Worm (Caenorhabditis elegans): ENCODE measurements around the gene mrpl-50.

mrpl-50 gene

ce11 chrII:8912523-8913017 is 17.1 kb upstream of the mrpl-50 start:
- TF ChIP-seq tra-4 (tag; optimal IDR thresholded peaks at IDR 0.05) (no peak), ceh-13 (GFP tag; optimal IDR thresholded peaks at IDR 0.05) (no peak), hmg-4 (GFP tag; optimal IDR thresholded peaks at IDR 0.05) (no peak), ets-7 (tag; optimal IDR thresholded peaks at IDR 0.05) (no peak), ceh-36 (tag; optimal IDR thresholded peaks at IDR 0.05) (no peak), hnd-1 (tag; optimal IDR thresholded peaks at IDR 0.05) (no peak), hmbx-1 (tag; optimal IDR thresholded peaks at IDR 0.05) (no peak), tbx-11 (GFP tag; IDR thresholded peaks at IDR 0.05) (no peak), flt-1 (GFP tag; IDR thresholded peaks at IDR 0.05) (no peak), B0310.2 (tag; optimal IDR thresholded peaks at IDR 0.05) (no peak), scrt-1 (GFP tag; IDR thresholded peaks at IDR 0.05) (no peak), F13C5.2 (tag; optimal IDR thresholded peaks at IDR 0.05) (no peak), aly-1 (tag; optimal IDR thresholded peaks at IDR 0.05) (no peak), ama-1 (optimal IDR thresholded peaks at IDR 0.05) (no peak), pes-1 (GFP tag; IDR thresholded peaks at IDR 0.05) (no peak)

- TF ChIP-seq sea-1 (GFP tag; conservative IDR thresholded peaks at IDR 0.05) (no peak), tbx-37 (GFP tag; conservative IDR thresholded peaks at IDR 0.05) (no peak), scrt-1 (GFP tag; IDR thresholded peaks at IDR 0.05) (no peak), ceh-36 (tag; optimal IDR thresholded peaks at IDR 0.05) (no peak), flt-1 (GFP tag; IDR thresholded peaks at IDR 0.05) (no peak), ceh-13 (GFP tag; optimal IDR thresholded peaks at IDR 0.05) (no peak), hmbx-1 (tag; optimal IDR thresholded peaks at IDR 0.05) (no peak), aly-1 (tag; optimal IDR thresholded peaks at IDR 0.05) (no peak), tbx-11 (GFP tag; IDR thresholded peaks at IDR 0.05) (no peak), ama-1 (optimal IDR thresholded peaks at IDR 0.05) (no peak), hnd-1 (tag; optimal IDR thresholded peaks at IDR 0.05) (no peak)
Observed at ce11 chrII:8914654-8915053, 15.0 kb upstream of the mrpl-50 start.

ce11 chrII:8916656-8917055 is 13.0 kb upstream of the mrpl-50 start:
- TF ChIP-seq scrt-1 (GFP tag; IDR thresholded peaks at IDR 0.05), result no peak
- no peak for TF ChIP-seq ets-7 (tag; optimal IDR thresholded peaks at IDR 0.05)
- no peak for TF ChIP-seq pes-1 (GFP tag; IDR thresholded peaks at IDR 0.05)
- no peak for TF ChIP-seq B0310.2 (tag; optimal IDR thresholded peaks at IDR 0.05)
- TF ChIP-seq F13C5.2 (tag; optimal IDR thresholded peaks at IDR 0.05), result no peak
- no peak for TF ChIP-seq aly-1 (tag; optimal IDR thresholded peaks at IDR 0.05)
- TF ChIP-seq ceh-13 (GFP tag; optimal IDR thresholded peaks at IDR 0.05), result no peak
- TF ChIP-seq hmg-4 (GFP tag; optimal IDR thresholded peaks at IDR 0.05), result no peak
- TF ChIP-seq sea-1 (GFP tag; conservative IDR thresholded peaks at IDR 0.05), result no peak
- no peak for TF ChIP-seq tbx-11 (GFP tag; IDR thresholded peaks at IDR 0.05)
- no peak for TF ChIP-seq ceh-36 (tag; optimal IDR thresholded peaks at IDR 0.05)

- TF ChIP-seq ceh-36 (tag; optimal IDR thresholded peaks at IDR 0.05) (no peak), F13C5.2 (tag; optimal IDR thresholded peaks at IDR 0.05) (no peak), hmbx-1 (tag; optimal IDR thresholded peaks at IDR 0.05) (no peak)
Observed at ce11 chrII:8917339-8917738, 12.3 kb upstream of the mrpl-50 start.

- TF ChIP-seq pes-1 (GFP tag; IDR thresholded peaks at IDR 0.05) (no peak), flt-1 (GFP tag; IDR thresholded peaks at IDR 0.05) (no peak), tra-4 (tag; optimal IDR thresholded peaks at IDR 0.05) (no peak), hnd-1 (tag; optimal IDR thresholded peaks at IDR 0.05) (no peak), scrt-1 (GFP tag; IDR thresholded peaks at IDR 0.05) (no peak)
Observed at ce11 chrII:8920315-8920714, 9.3 kb upstream of the mrpl-50 start.

- no peak for TF ChIP-seq tbx-11 (GFP tag; IDR thresholded peaks at IDR 0.05)
- TF ChIP-seq tra-4 (tag; optimal IDR thresholded peaks at IDR 0.05), result no peak
- no peak for TF ChIP-seq ama-1 (optimal IDR thresholded peaks at IDR 0.05)
- no peak for TF ChIP-seq flt-1 (GFP tag; IDR thresholded peaks at IDR 0.05)
- no peak for TF ChIP-seq hnd-1 (tag; optimal IDR thresholded peaks at IDR 0.05)
- TF ChIP-seq ceh-13 (GFP tag; optimal IDR thresholded peaks at IDR 0.05), result no peak
- no peak for TF ChIP-seq ets-7 (tag; optimal IDR thresholded peaks at IDR 0.05)
- TF ChIP-seq tbx-37 (GFP tag; conservative IDR thresholded peaks at IDR 0.05), result no peak
- no peak for TF ChIP-seq sea-1 (GFP tag; conservative IDR thresholded peaks at IDR 0.05)
- TF ChIP-seq F13C5.2 (tag; optimal IDR thresholded peaks at IDR 0.05), result no peak
- no peak for TF ChIP-seq ceh-36 (tag; optimal IDR thresholded peaks at IDR 0.05)
- TF ChIP-seq pes-1 (GFP tag; IDR thresholded peaks at IDR 0.05), result no peak
- no peak for TF ChIP-seq scrt-1 (GFP tag; IDR thresholded peaks at IDR 0.05)
Observed at ce11 chrII:8920955-8921354, 8.7 kb upstream of the mrpl-50 start.

- no peak for TF ChIP-seq ets-7 (tag; optimal IDR thresholded peaks at IDR 0.05)
- TF ChIP-seq tbx-37 (GFP tag; conservative IDR thresholded peaks at IDR 0.05), result no peak
- no peak for TF ChIP-seq scrt-1 (GFP tag; IDR thresholded peaks at IDR 0.05)
- no peak for TF ChIP-seq ceh-36 (tag; optimal IDR thresholded peaks at IDR 0.05)
- no peak for TF ChIP-seq ceh-13 (GFP tag; optimal IDR thresholded peaks at IDR 0.05)
- TF ChIP-seq F13C5.2 (tag; optimal IDR thresholded peaks at IDR 0.05), result no peak
- no peak for TF ChIP-seq pes-1 (GFP tag; IDR thresholded peaks at IDR 0.05)
- TF ChIP-seq ama-1 (optimal IDR thresholded peaks at IDR 0.05), result no peak
- TF ChIP-seq hnd-1 (tag; optimal IDR thresholded peaks at IDR 0.05), result no peak
- TF ChIP-seq B0310.2 (tag; optimal IDR thresholded peaks at IDR 0.05), result no peak
- TF ChIP-seq tbx-11 (GFP tag; IDR thresholded peaks at IDR 0.05), result no peak
- TF ChIP-seq sea-1 (GFP tag; conservative IDR thresholded peaks at IDR 0.05), result no peak
- TF ChIP-seq hmg-4 (GFP tag; optimal IDR thresholded peaks at IDR 0.05), result no peak
- TF ChIP-seq tra-4 (tag; optimal IDR thresholded peaks at IDR 0.05), result no peak
- no peak for TF ChIP-seq hmbx-1 (tag; optimal IDR thresholded peaks at IDR 0.05)
- TF ChIP-seq aly-1 (tag; optimal IDR thresholded peaks at IDR 0.05), result no peak
- no peak for TF ChIP-seq flt-1 (GFP tag; IDR thresholded peaks at IDR 0.05)
Observed at ce11 chrII:8921456-8921855, 8.2 kb upstream of the mrpl-50 start.

ce11 chrII:8922140-8922539 is 7.5 kb upstream of the mrpl-50 start, which contains the start of gene B0457.6:
TSS of gene B0457.6 (plus strand) at chrII:8922423.
- TF ChIP-seq ceh-36 (tag; optimal IDR thresholded peaks at IDR 0.05), result no peak
- no peak for TF ChIP-seq tra-4 (tag; optimal IDR thresholded peaks at IDR 0.05)
- TF ChIP-seq hmg-4 (GFP tag; optimal IDR thresholded peaks at IDR 0.05), result no peak
- TF ChIP-seq F13C5.2 (tag; optimal IDR thresholded peaks at IDR 0.05), result no peak
- TF ChIP-seq ets-7 (tag; optimal IDR thresholded peaks at IDR 0.05), result no peak
- TF ChIP-seq ama-1 (optimal IDR thresholded peaks at IDR 0.05), result no peak
- no peak for TF ChIP-seq pes-1 (GFP tag; IDR thresholded peaks at IDR 0.05)
- no peak for TF ChIP-seq B0310.2 (tag; optimal IDR thresholded peaks at IDR 0.05)
- no peak for TF ChIP-seq tbx-11 (GFP tag; IDR thresholded peaks at IDR 0.05)
- no peak for TF ChIP-seq hnd-1 (tag; optimal IDR thresholded peaks at IDR 0.05)
- TF ChIP-seq flt-1 (GFP tag; IDR thresholded peaks at IDR 0.05), result no peak
- no peak for TF ChIP-seq sea-1 (GFP tag; conservative IDR thresholded peaks at IDR 0.05)
- no peak for TF ChIP-seq scrt-1 (GFP tag; IDR thresholded peaks at IDR 0.05)
- no peak for TF ChIP-seq hmbx-1 (tag; optimal IDR thresholded peaks at IDR 0.05)
- no peak for TF ChIP-seq aly-1 (tag; optimal IDR thresholded peaks at IDR 0.05)
- no peak for TF ChIP-seq tbx-37 (GFP tag; conservative IDR thresholded peaks at IDR 0.05)
- TF ChIP-seq ceh-13 (GFP tag; optimal IDR thresholded peaks at IDR 0.05), result no peak
